Fruit fly (Drosophila melanogaster) whole organism, adult: Measurements from ENCODE around the gene Atg5.
A peak's percentile ranks its signal among the peaks of the same experiment; 100 is the strongest.

ENCODE experiments used
- CG11617 ChIP-seq: fragments of 200-800 bp; sonication (Bioruptor generic); optimal IDR thresholded peaks from 2 replicates; lab custom pipeline; 2017; ENCODE audit warnings: mild to moderate bottlenecking, missing biosample characterization, missing genetic modification reagents, missing genetic modification characterization
- CG12768 ChIP-seq: fragments of 200-800 bp; sonication (Bioruptor generic); optimal IDR thresholded peaks from 2 replicates; lab custom pipeline; 2017; ENCODE audit warnings: missing biosample characterization, missing genetic modification characterization, mild to moderate bottlenecking, moderate library complexity, missing genetic modification reagents
- CG14711 ChIP-seq: fragments of 200-800 bp; sonication (Bioruptor generic); optimal IDR thresholded peaks from 2 replicates; lab custom pipeline; 2018; ENCODE audit warnings: missing biosample characterization, mild to moderate bottlenecking, missing genetic modification characterization, moderate library complexity
- CG1620 ChIP-seq: fragments of 200-800 bp; sonication (Bioruptor generic); optimal IDR thresholded peaks from 2 replicates; lab custom pipeline; 2016; ENCODE audit warnings: missing biosample characterization, missing genetic modification characterization
- CG33017 ChIP-seq: fragments of 200-800 bp; sonication (Bioruptor generic); optimal IDR thresholded peaks from 2 replicates; lab custom pipeline; 2018; ENCODE audit warnings: missing biosample characterization, mild to moderate bottlenecking, missing genetic modification characterization, moderate library complexity
- CG5204 ChIP-seq: fragments of 200-800 bp; sonication (Bioruptor generic); optimal IDR thresholded peaks from 2 replicates; lab custom pipeline; 2016; ENCODE audit warnings: missing biosample characterization, missing genetic modification characterization
- CG7045 ChIP-seq: fragments of 200-800 bp; sonication (Bioruptor generic); optimal IDR thresholded peaks from 2 replicates; lab custom pipeline; 2017; ENCODE audit warnings: missing biosample characterization, mild to moderate bottlenecking, missing genetic modification characterization
- CG7101 ChIP-seq: fragments of 200-800 bp; sonication (Bioruptor generic); optimal IDR thresholded peaks from 2 replicates; lab custom pipeline; 2018; ENCODE audit warnings: missing biosample characterization, mild to moderate bottlenecking, missing genetic modification characterization, moderate library complexity
- Clk ChIP-seq: fragments of 200-800 bp; sonication (Bioruptor generic); optimal IDR thresholded peaks from 2 replicates; lab custom pipeline; 2017; ENCODE audit warnings: missing biosample characterization, missing genetic modification characterization
- Hr96 ChIP-seq: fragments of 200-800 bp; sonication (Bioruptor generic); optimal IDR thresholded peaks from 2 replicates; lab custom pipeline; 2016; ENCODE audit warnings: missing biosample characterization, missing genetic modification characterization
- Mnt ChIP-seq: fragments of 200-800 bp; sonication (Bioruptor generic); optimal IDR thresholded peaks from 2 replicates; lab custom pipeline; 2016; ENCODE audit warnings: missing biosample characterization, mild to moderate bottlenecking, missing genetic modification characterization
- bab1 ChIP-seq: fragments of 200-800 bp; sonication (Bioruptor generic); optimal IDR thresholded peaks from 3 replicates; lab custom pipeline; 2019; ENCODE audit warnings: missing biosample characterization, mild to moderate bottlenecking, missing genetic modification characterization, moderate library complexity
- cic ChIP-seq: fragments of 200-800 bp; sonication (Bioruptor generic); optimal IDR thresholded peaks from 2 replicates; lab custom pipeline; 2017; ENCODE audit warnings: missing biosample characterization, mild to moderate bottlenecking, missing genetic modification characterization, moderate library complexity
- cnc ChIP-seq, 2 experiments: fragments of >200 bp; optimal IDR thresholded peaks; 2 replicates each; lab custom pipeline; 2017
- kay ChIP-seq: fragments of 200-800 bp; sonication (Bioruptor generic); peaks from one replicate; lab custom pipeline; 2016; ENCODE audit warnings: missing biosample characterization, missing genetic modification characterization, borderline replicate concordance
- ovo ChIP-seq: fragments of 200-800 bp; sonication (Bioruptor generic); optimal IDR thresholded peaks from 2 replicates; lab custom pipeline; 2016; ENCODE audit warnings: missing biosample characterization, missing genetic modification characterization
- pad ChIP-seq: fragments of 200-800 bp; sonication (Bioruptor generic); optimal IDR thresholded peaks from 3 replicates; lab custom pipeline; 2017; ENCODE audit warnings: missing biosample characterization, missing genetic modification characterization, mild to moderate bottlenecking, moderate library complexity, missing genetic modification reagents
- tj ChIP-seq: fragments of 200-800 bp; sonication (Bioruptor generic); optimal IDR thresholded peaks from 3 replicates; lab custom pipeline; 2017; ENCODE audit warnings: missing biosample characterization, mild to moderate bottlenecking, missing genetic modification characterization, moderate library complexity
- toe ChIP-seq: fragments of 200-800 bp; sonication (Bioruptor generic); optimal IDR thresholded peaks from 2 replicates; lab custom pipeline; 2016; ENCODE audit warnings: missing biosample characterization, missing genetic modification characterization

Gene Atg5

dm6 chrX:7336121-7336961 is 12.8 kb upstream of the Atg5 start:
- TF ChIP-seq CG14711 (tag; lab: Kevin White, UChicago) (peak; percentile 9), toe (GFP tag; lab: Kevin White, UChicago) (no peak), CG1620 (GFP tag; lab: Kevin White, UChicago) (no peak), CG5204 (GFP tag; lab: Kevin White, UChicago) (no peak), bab1 (GFP tag; lab: Kevin White, UChicago) (peak; percentile 61), Hr96 (GFP tag; lab: Kevin White, UChicago) (no peak), ovo (no peak)

- TF ChIP-seq toe (GFP tag; lab: Kevin White, UChicago): no peak
- peak; percentile 20 for TF ChIP-seq CG7101 (tag; lab: Kevin White, UChicago)
- TF ChIP-seq cnc (optimal IDR thresholded peaks at IDR 0.05; lab: Kevin White, UChicago): no peak
These were observed 12.0 kb upstream of the Atg5 start for dm6 chrX:7335524-7335991.

- TF ChIP-seq CG7101 (tag; lab: Kevin White, UChicago) (peak; percentile 49), Hr96 (GFP tag; lab: Kevin White, UChicago) (no peak), CG14711 (tag; lab: Kevin White, UChicago) (peak; percentile 40), CG7045 (GFP tag; lab: Kevin White, UChicago) (no peak), bab1 (GFP tag; lab: Kevin White, UChicago) (peak; percentile 51), cic (no peak), CG12768 (no peak)
These were observed 11.2 kb upstream of the Atg5 start for dm6 chrX:7334801-7335176.

- TF ChIP-seq Mnt (GFP tag; lab: Kevin White, UChicago) (no peak), CG1620 (GFP tag; lab: Kevin White, UChicago) (no peak), CG5204 (GFP tag; lab: Kevin White, UChicago) (no peak), cnc (optimal IDR thresholded peaks at IDR 0.05; lab: Kevin White, UChicago) (no peak), bab1 (GFP tag; lab: Kevin White, UChicago) (peak; percentile 63)
These were observed 10.6 kb upstream of the Atg5 start for dm6 chrX:7333858-7334800.

dm6 chrX:7333298-7333743 is 9.8 kb upstream of the Atg5 start:
- no peak for TF ChIP-seq CG11617 (GFP tag; lab: Kevin White, UChicago)
- no peak for TF ChIP-seq bab1 (GFP tag; lab: Kevin White, UChicago)
- no peak for TF ChIP-seq tj
- TF ChIP-seq CG33017 (tag; lab: Kevin White, UChicago): no peak
- TF ChIP-seq CG7101 (tag; lab: Kevin White, UChicago): no peak
- no peak for TF ChIP-seq Hr96 (GFP tag; lab: Kevin White, UChicago)
- no peak for TF ChIP-seq cic
- TF ChIP-seq kay (GFP tag; lab: Kevin White, UChicago): no peak
- TF ChIP-seq ovo: no peak
- no peak for TF ChIP-seq Mnt (GFP tag; lab: Kevin White, UChicago)
- no peak for TF ChIP-seq Clk (GFP tag; lab: Kevin White, UChicago)
- TF ChIP-seq pad: no peak
- no peak for TF ChIP-seq CG1620 (GFP tag; lab: Kevin White, UChicago)
- no peak for TF ChIP-seq CG7045 (GFP tag; lab: Kevin White, UChicago)
- TF ChIP-seq toe (GFP tag; lab: Kevin White, UChicago): no peak
- TF ChIP-seq CG5204 (GFP tag; lab: Kevin White, UChicago): no peak
- no peak for TF ChIP-seq CG14711 (tag; lab: Kevin White, UChicago)
- TF ChIP-seq CG12768: no peak

- TF ChIP-seq pad (no peak), tj (no peak), CG33017 (tag; lab: Kevin White, UChicago) (no peak), ovo (no peak), CG1620 (GFP tag; lab: Kevin White, UChicago) (no peak), CG12768 (no peak)
These were observed 8.9 kb upstream of the Atg5 start for dm6 chrX:7332493-7332892.

dm6 chrX:7332091-7332490 is 8.5 kb upstream of the Atg5 start, which contains the start of gene CG42780:
CG42780 (minus strand) TSS chrX:7332191.
- no peak for TF ChIP-seq CG7045 (GFP tag; lab: Kevin White, UChicago)
- no peak for TF ChIP-seq bab1 (GFP tag; lab: Kevin White, UChicago)
- no peak for TF ChIP-seq CG12768
- no peak for TF ChIP-seq CG1620 (GFP tag; lab: Kevin White, UChicago)
- TF ChIP-seq Clk (GFP tag; lab: Kevin White, UChicago): no peak
- TF ChIP-seq pad: no peak
- no peak for TF ChIP-seq Hr96 (GFP tag; lab: Kevin White, UChicago)
- no peak for TF ChIP-seq cnc (optimal IDR thresholded peaks at IDR 0.05; lab: Kevin White, UChicago)
- TF ChIP-seq toe (GFP tag; lab: Kevin White, UChicago): no peak
- TF ChIP-seq cic: no peak
- no peak for TF ChIP-seq tj
